Fruit fly (Drosophila melanogaster) whole organism, wandering third instar larva: Measurements from ENCODE around the gene MED1.

ENCODE experiments used
- Abd-B ChIP-seq: fragments of >200 bp; optimal IDR thresholded peaks from 2 replicates; lab custom pipeline; 2017; ENCODE audit warnings: missing biosample characterization, missing genetic modification characterization
- CG32264 ChIP-seq: fragments of 200-800 bp; sonication (Bioruptor generic); optimal IDR thresholded peaks from 2 replicates; lab custom pipeline; 2016; ENCODE audit warnings: missing biosample characterization, missing genetic modification characterization
- CG9705 ChIP-seq: fragments of 200-800 bp; sonication (Bioruptor generic); optimal IDR thresholded peaks from 2 replicates; lab custom pipeline; 2018; ENCODE audit warnings: missing biosample characterization, mild to moderate bottlenecking, missing genetic modification characterization
- CrebA ChIP-seq: fragments of 200-800 bp; sonication (Bioruptor generic); optimal IDR thresholded peaks from 2 replicates; lab custom pipeline; 2016; ENCODE audit warnings: missing biosample characterization, mild to moderate bottlenecking, missing genetic modification characterization, borderline replicate concordance
- Dfd ChIP-seq: fragments of >200 bp; optimal IDR thresholded peaks from 2 replicates; lab custom pipeline; 2017; ENCODE audit warnings: missing biosample characterization, missing genetic modification characterization
- Dif ChIP-seq: fragments of 200-275, 200-300 bp; sonication (Bioruptor generic); optimal IDR thresholded peaks from 2 replicates; lab custom pipeline; 2018; ENCODE audit warnings: missing biosample characterization, missing genetic modification characterization; ENCODE audit not compliant: partially characterized antibody
- GATAd ChIP-seq: sonication (Bioruptor generic); optimal IDR thresholded peaks from 2 replicates; lab custom pipeline; 2016; ENCODE audit warnings: missing biosample characterization, missing genetic modification characterization
- HLH106 ChIP-seq: fragments of 200-800 bp; optimal IDR thresholded peaks from 3 replicates; lab custom pipeline; 2019; ENCODE audit warnings: missing biosample characterization, mild to moderate bottlenecking, missing genetic modification characterization, moderate library complexity
- Hnf4 ChIP-seq: fragments of 200-800 bp; sonication (Bioruptor generic); optimal IDR thresholded peaks from 2 replicates; lab custom pipeline; 2016; ENCODE audit warnings: missing biosample characterization, mild to moderate bottlenecking, missing genetic modification characterization
- Hr78 ChIP-seq: fragments of >200 bp; optimal IDR thresholded peaks from 2 replicates; lab custom pipeline; 2017; ENCODE audit warnings: missing biosample characterization, missing genetic modification characterization
- Hr83 ChIP-seq: fragments of 200-300 bp; sonication (Bioruptor generic); optimal IDR thresholded peaks from 2 replicates; lab custom pipeline; 2016; ENCODE audit warnings: missing biosample characterization, mild to moderate bottlenecking, missing genetic modification characterization, moderate library complexity; ENCODE audit not compliant: poor library complexity, severe bottlenecking
- Jra ChIP-seq: sonication (Bioruptor generic); optimal IDR thresholded peaks from 2 replicates; lab custom pipeline; 2016; ENCODE audit warnings: missing biosample characterization, missing genetic modification characterization
- Mio ChIP-seq: sonication (Bioruptor generic); optimal IDR thresholded peaks from 2 replicates; lab custom pipeline; 2016; ENCODE audit warnings: missing biosample characterization, missing genetic modification characterization
- Myc ChIP-seq: fragments of >200 bp; optimal IDR thresholded peaks from 2 replicates; lab custom pipeline; 2017
- N ChIP-seq: fragments of >200 bp; optimal IDR thresholded peaks from 2 replicates; lab custom pipeline; 2018; ENCODE audit warnings: missing biosample characterization, missing external identifiers, missing genetic modification characterization
- OdsH ChIP-seq: fragments of 200-800 bp; sonication (Bioruptor generic); optimal IDR thresholded peaks from 2 replicates; lab custom pipeline; 2016; ENCODE audit warnings: missing biosample characterization, mild to moderate bottlenecking, missing genetic modification characterization
- Rel ChIP-seq, 2 experiments: fragments of 200-800 bp; sonication (Bioruptor generic) in 1 of 2; optimal IDR thresholded peaks; 2 replicates in 1 of 2; 3 replicates in 1 of 2; lab custom pipeline; 2016 to 2019; ENCODE audit warnings: mild to moderate bottlenecking in 2 of 2, missing biosample characterization in 2 of 2, missing genetic modification characterization in 2 of 2, moderate library complexity in 1 of 2
- Sp1 ChIP-seq: fragments of 200-800 bp; sonication (Bioruptor generic); optimal IDR thresholded peaks from 3 replicates; lab custom pipeline; 2019; ENCODE audit warnings: missing biosample characterization, mild to moderate bottlenecking, missing genetic modification characterization, moderate library complexity
- Vsx2 ChIP-seq: fragments of 200-300, 225-300 bp; sonication (Bioruptor generic); optimal IDR thresholded peaks from 2 replicates; lab custom pipeline; 2018; ENCODE audit warnings: missing biosample characterization, missing genetic modification characterization; ENCODE audit not compliant: partially characterized antibody
- br ChIP-seq: fragments of 200-800 bp; sonication (Bioruptor generic); optimal IDR thresholded peaks from 2 replicates; lab custom pipeline; 2016; ENCODE audit warnings: missing biosample characterization, missing genetic modification characterization
- brk ChIP-seq: fragments of 200-800 bp; sonication (Bioruptor generic); optimal IDR thresholded peaks from 2 replicates; lab custom pipeline; 2016; ENCODE audit warnings: missing biosample characterization, mild to moderate bottlenecking, missing genetic modification characterization
- dl ChIP-seq, 2 experiments: fragments of 175-275, 200-275 bp in 1 of 2; fragments of 200-275 bp in 1 of 2; sonication (Bioruptor generic); optimal IDR thresholded peaks; lab custom pipeline; 2018; ENCODE audit warnings: mild to moderate bottlenecking in 2 of 2, missing biosample characterization in 2 of 2, missing genetic modification characterization in 2 of 2, moderate library complexity in 2 of 2; ENCODE audit not compliant: partially characterized antibody in 2 of 2, insufficient read depth in 1 of 2
- dmrt93B ChIP-seq: fragments of 200-800 bp; sonication (Bioruptor generic); optimal IDR thresholded peaks from 2 replicates; lab custom pipeline; 2018; ENCODE audit warnings: missing biosample characterization, mild to moderate bottlenecking, missing genetic modification characterization
- dsf ChIP-seq: sonication (Bioruptor generic); optimal IDR thresholded peaks from 2 replicates; lab custom pipeline; 2016; ENCODE audit warnings: missing biosample characterization, missing genetic modification characterization, borderline replicate concordance
- ey ChIP-seq: fragments of 200-800 bp; sonication (Bioruptor generic); optimal IDR thresholded peaks from 2 replicates; lab custom pipeline; 2016; ENCODE audit warnings: missing biosample characterization, missing genetic modification characterization
- foxo ChIP-seq, 2 experiments: fragments of 200-800 bp; sonication (Bioruptor generic); optimal IDR thresholded peaks; 2 replicates in 1 of 2; 3 replicates in 1 of 2; lab custom pipeline; 2016 to 2017; ENCODE audit warnings: missing biosample characterization in 2 of 2, missing genetic modification characterization in 2 of 2
- fru ChIP-seq: fragments of 200-800 bp; sonication (Bioruptor generic); optimal IDR thresholded peaks from 3 replicates; lab custom pipeline; 2016; ENCODE audit warnings: missing biosample characterization, mild to moderate bottlenecking, missing genetic modification characterization
- h ChIP-seq: fragments of 200-800 bp; sonication (Bioruptor generic); optimal IDR thresholded peaks from 3 replicates; lab custom pipeline; 2016; ENCODE audit warnings: missing biosample characterization, mild to moderate bottlenecking, missing genetic modification characterization
- jim ChIP-seq: fragments of 175-275, 200-325 bp; sonication (Bioruptor generic); optimal IDR thresholded peaks from 2 replicates; lab custom pipeline; 2016; ENCODE audit warnings: missing biosample characterization, mild to moderate bottlenecking, missing genetic modification characterization
- lola ChIP-seq: fragments of >200 bp; optimal IDR thresholded peaks from 2 replicates; lab custom pipeline; 2017; ENCODE audit warnings: missing biosample characterization, missing genetic modification characterization
- pan ChIP-seq: fragments of >200 bp; optimal IDR thresholded peaks from 2 replicates; lab custom pipeline; 2017
- psq ChIP-seq: fragments of 200-800 bp; sonication (Bioruptor generic); optimal IDR thresholded peaks from 3 replicates; lab custom pipeline; 2017; ENCODE audit warnings: missing biosample characterization, mild to moderate bottlenecking, missing genetic modification characterization, moderate library complexity
- rgr ChIP-seq: fragments of 200-800 bp; sonication (Bioruptor generic); optimal IDR thresholded peaks from 3 replicates; lab custom pipeline; 2016; ENCODE audit warnings: missing biosample characterization, mild to moderate bottlenecking, missing genetic modification characterization
- sage ChIP-seq: fragments of 200-800 bp; sonication (Bioruptor generic); optimal IDR thresholded peaks from 2 replicates; lab custom pipeline; 2016; ENCODE audit warnings: missing biosample characterization, mild to moderate bottlenecking, missing genetic modification characterization
- sv ChIP-seq: fragments of 200-800 bp; sonication (Bioruptor generic); optimal IDR thresholded peaks from 3 replicates; lab custom pipeline; 2016; ENCODE audit warnings: missing biosample characterization, missing genetic modification characterization
- tai ChIP-seq: sonication (Bioruptor generic); optimal IDR thresholded peaks from 2 replicates; lab custom pipeline; 2016; ENCODE audit warnings: missing biosample characterization, missing genetic modification characterization
- usp ChIP-seq: fragments of >200 bp; optimal IDR thresholded peaks from 2 replicates; lab custom pipeline; 2017; ENCODE audit warnings: missing biosample characterization, missing genetic modification characterization
- woc ChIP-seq: sonication (Bioruptor generic); optimal IDR thresholded peaks from 2 replicates; lab custom pipeline; 2016; ENCODE audit warnings: missing biosample characterization, mild to moderate bottlenecking, missing genetic modification characterization

The MED1 gene

DNA sequence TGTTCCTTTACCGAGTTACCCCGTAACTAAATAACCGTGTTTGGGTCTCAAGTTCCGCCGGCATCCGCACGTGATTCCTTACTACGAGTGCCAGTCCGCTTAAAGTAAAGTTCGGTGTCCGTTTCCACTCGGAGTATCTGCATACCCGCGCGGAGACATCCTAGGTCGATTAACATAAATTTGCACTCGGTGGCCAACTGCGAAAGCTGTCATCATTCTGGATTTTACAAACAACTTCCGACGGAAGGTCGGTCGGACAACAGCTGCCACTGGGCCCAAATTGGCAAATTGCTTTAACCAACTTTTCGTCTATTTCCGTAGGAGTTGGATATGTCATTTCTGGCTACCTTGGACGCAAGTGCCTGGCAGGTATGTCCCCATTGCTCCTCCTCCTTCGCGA, 47.7 kb downstream of the MED1 start, which contains the start of gene TfAP-2:
TfAP-2 (plus strand) TSS at position 301 of the 400 bp plus-strand sequence.
- no peak for TF ChIP-seq pan (lab: Kevin White, UChicago)
- no peak for TF ChIP-seq dl (GFP tag; optimal IDR thresholded peaks at IDR 0.05; lab: Kevin White, UChicago; ENCODE audit: insufficient read depth in 1 of 2, partially characterized antibody in 2 of 2)
- TF ChIP-seq dsf, result no peak
- no peak for TF ChIP-seq h (GFP tag; lab: Kevin White, UChicago)
- TF ChIP-seq foxo (GFP tag; optimal IDR thresholded peaks at IDR 0.05; lab: Kevin White, UChicago), result no peak
- TF ChIP-seq usp (GFP tag; lab: Kevin White, UChicago), result no peak
- TF ChIP-seq Hnf4 (GFP tag; lab: Kevin White, UChicago), result no peak
- TF ChIP-seq psq (GFP tag; lab: Kevin White, UChicago), result no peak
- TF ChIP-seq Hr78, result no peak
- no peak for TF ChIP-seq sage
- no peak for TF ChIP-seq brk (GFP tag; lab: Kevin White, UChicago)
- no peak for TF ChIP-seq lola (GFP tag; lab: Kevin White, UChicago)
- no peak for TF ChIP-seq rgr (GFP tag; lab: Kevin White, UChicago)

- TF ChIP-seq Hnf4 (GFP tag; lab: Kevin White, UChicago) (no peak), CG32264 (GFP tag; lab: Kevin White, UChicago) (no peak)
Observed at dm6 chr3L:21585397-21585796, 48.8 kb downstream of the MED1 start.

dm6 chr3L:21584683-21585082, 49.6 kb downstream of the MED1 start:
- TF ChIP-seq jim (GFP tag; lab: Kevin White, UChicago), result no peak
- TF ChIP-seq dl (GFP tag; optimal IDR thresholded peaks at IDR 0.05; lab: Kevin White, UChicago; ENCODE audit: insufficient read depth in 1 of 2, partially characterized antibody in 2 of 2), result peak; percentile 15 to 73
- no peak for TF ChIP-seq sage
- no peak for TF ChIP-seq CG9705 (GFP tag; lab: Kevin White, UChicago)
- TF ChIP-seq CrebA (GFP tag; lab: Kevin White, UChicago), result no peak
- no peak for TF ChIP-seq Myc (lab: Kevin White, UChicago)
- TF ChIP-seq Dif, result peak; percentile 78
- no peak for TF ChIP-seq foxo (GFP tag; optimal IDR thresholded peaks at IDR 0.05; lab: Kevin White, UChicago)

dm6 chr3L:21581984-21582383, 52.3 kb downstream of the MED1 start:
- TF ChIP-seq jim (GFP tag; lab: Kevin White, UChicago) (no peak), HLH106 (tag; lab: Kevin White, UChicago) (peak; percentile 44), OdsH (GFP tag; lab: Kevin White, UChicago) (peak; percentile 37), usp (GFP tag; lab: Kevin White, UChicago) (no peak), rgr (GFP tag; lab: Kevin White, UChicago) (no peak), Dif (no peak), fru (GFP tag; lab: Kevin White, UChicago) (peak; percentile 26), br (GFP tag; lab: Kevin White, UChicago) (no peak), Myc (lab: Kevin White, UChicago) (no peak), woc (GFP tag; lab: Kevin White, UChicago) (peak; percentile 26), sage (no peak), Vsx2 (GFP tag; lab: Kevin White, UChicago) (no peak), Dfd (GFP tag; lab: Kevin White, UChicago) (no peak), lola (GFP tag; lab: Kevin White, UChicago) (no peak), foxo (GFP tag; optimal IDR thresholded peaks at IDR 0.05; lab: Kevin White, UChicago) (peak in 1 of 2 experiments; percentile 24), dsf (no peak), h (GFP tag; lab: Kevin White, UChicago) (no peak), sv (GFP tag; lab: Kevin White, UChicago) (no peak), ey (no peak), pan (lab: Kevin White, UChicago) (no peak), Hr78 (no peak), CG9705 (GFP tag; lab: Kevin White, UChicago) (no peak), Hnf4 (GFP tag; lab: Kevin White, UChicago) (no peak), N (GFP tag; lab: Kevin White, UChicago) (no peak), Hr83 (GFP tag; lab: Kevin White, UChicago) (no peak), Jra (GFP tag; lab: Kevin White, UChicago) (no peak), CG32264 (GFP tag; lab: Kevin White, UChicago) (no peak), dl (GFP tag; optimal IDR thresholded peaks at IDR 0.05; lab: Kevin White, UChicago; ENCODE audit: insufficient read depth in 1 of 2, partially characterized antibody in 2 of 2) (no peak), Abd-B (GFP tag; lab: Kevin White, UChicago) (no peak), GATAd (GFP tag; lab: Kevin White, UChicago) (no peak), brk (GFP tag; lab: Kevin White, UChicago) (no peak), Sp1 (GFP tag; lab: Kevin White, UChicago) (peak; percentile 42), tai (GFP tag; lab: Kevin White, UChicago) (no peak), CrebA (GFP tag; lab: Kevin White, UChicago) (no peak), psq (GFP tag; lab: Kevin White, UChicago) (peak; percentile 68), Rel (GFP tag; optimal IDR thresholded peaks at IDR 0.05; lab: Kevin White, UChicago) (no peak), Rel (tag; optimal IDR thresholded peaks at IDR 0.05; lab: Kevin White, UChicago) (no peak), Mio (GFP tag; lab: Kevin White, UChicago) (no peak), dmrt93B (no peak)
- TF ChIP-seq, all 38 proteins: peak for 7
